Fruit fly (Drosophila melanogaster) whole organism, prepupa: ENCODE measurements around the gene CG9426.

Source experiments
- CG11762 ChIP-seq: fragments of 200-800 bp; sonication (Bioruptor generic); optimal IDR thresholded peaks from 3 replicates; lab custom pipeline; 2016; ENCODE audit warnings: missing biosample characterization, missing genetic modification characterization; ENCODE audit not compliant: insufficient read depth
- CG16779 ChIP-seq: fragments of 200-800 bp; sonication (Bioruptor generic); optimal IDR thresholded peaks from 3 replicates; lab custom pipeline; 2017; ENCODE audit warnings: missing biosample characterization, mild to moderate bottlenecking, missing genetic modification characterization
- CG4318 ChIP-seq: fragments of 200-800 bp; sonication (Bioruptor generic); optimal IDR thresholded peaks from 3 replicates; lab custom pipeline; 2017; ENCODE audit warnings: missing biosample characterization, mild to moderate bottlenecking, missing genetic modification characterization
- CG6808 ChIP-seq: fragments of 200-800 bp; sonication (Bioruptor generic); optimal IDR thresholded peaks from 3 replicates; lab custom pipeline; 2017; ENCODE audit warnings: missing biosample characterization, missing genetic modification characterization, mild to moderate bottlenecking, moderate library complexity, missing genetic modification reagents
- CG8632 ChIP-seq: fragments of 200-800 bp; sonication (Bioruptor generic); optimal IDR thresholded peaks from 3 replicates; lab custom pipeline; 2016; ENCODE audit warnings: missing biosample characterization, missing genetic modification characterization
- Ets96B ChIP-seq: fragments of 200-800 bp; optimal IDR thresholded peaks from 2 replicates; lab custom pipeline; 2019; ENCODE audit warnings: missing biosample characterization, mild to moderate bottlenecking, missing genetic modification characterization, moderate library complexity
- Hr38 ChIP-seq: sonication (Bioruptor generic); optimal IDR thresholded peaks from 2 replicates; lab custom pipeline; 2016; ENCODE audit warnings: missing biosample characterization, missing genetic modification characterization
- Sox102F ChIP-seq: fragments of 200-800 bp; sonication (Bioruptor generic); optimal IDR thresholded peaks from 2 replicates; lab custom pipeline; 2016; ENCODE audit warnings: missing biosample characterization, mild to moderate bottlenecking, missing genetic modification characterization
- spab ChIP-seq: fragments of 200-800 bp; sonication (Bioruptor generic); optimal IDR thresholded peaks from 2 replicates; lab custom pipeline; 2017; ENCODE audit warnings: missing biosample characterization, mild to moderate bottlenecking, missing genetic modification characterization, missing genetic modification reagents

dm6 chr2L:13236194-13236593 lies 16.5 kb upstream of the CG9426 start, which contains the start of gene Jhbp14:
- TF ChIP-seq CG6808 (GFP tag; lab: Kevin White, UChicago) (no peak), Sox102F (GFP tag; lab: Kevin White, UChicago) (no peak), spab (GFP tag; lab: Kevin White, UChicago) (no peak), Hr38 (GFP tag; lab: Kevin White, UChicago) (no peak), CG8632 (no peak), CG4318 (GFP tag; lab: Kevin White, UChicago) (no peak), CG11762 (GFP tag; lab: Kevin White, UChicago) (no peak), Ets96B (tag; lab: Kevin White, UChicago) (no peak), CG16779 (no peak)
